Worm (Caenorhabditis elegans): ENCODE measurements around the gene pgp-5.
A peak's percentile ranks its signal among the peaks of the same experiment; 100 is the strongest.

Gene pgp-5

DNA sequence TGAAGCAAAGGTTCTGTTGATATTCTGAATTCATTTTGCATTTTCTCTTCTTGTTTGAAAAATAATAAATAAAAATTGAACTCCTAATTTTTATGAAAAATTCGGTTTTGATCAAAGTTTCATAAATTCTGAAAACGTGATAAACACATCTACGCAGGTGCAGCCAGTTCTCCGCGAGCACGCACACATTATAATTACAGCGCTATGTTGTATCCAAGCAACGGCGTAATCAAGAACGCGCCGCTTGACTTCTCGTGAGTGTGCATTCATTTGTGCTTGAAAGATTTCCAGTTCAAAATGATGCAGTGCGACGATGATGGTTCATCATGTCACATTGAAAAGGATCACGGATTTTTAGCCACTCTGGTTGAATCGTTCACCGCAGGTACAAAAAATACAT lies 32.8 kb upstream of the pgp-5 start, which contains the start of gene F47B10.3:
Gene F47B10.3 (plus strand): TSS at position 301 of the 400 bp plus-strand sequence.
- TF ChIP-seq snpc-4 (tag; optimal IDR thresholded peaks at IDR 0.05) (no peak), ceh-20 (GFP tag; IDR thresholded peaks at IDR 0.05) (no peak), unc-62 (GFP tag; optimal IDR thresholded peaks at IDR 0.05 in 1 of 2) (no peak), unc-62 (tag; optimal IDR thresholded peaks at IDR 0.05) (no peak), ztf-7 (tag; optimal IDR thresholded peaks at IDR 0.05) (no peak), daf-12 (tag; optimal IDR thresholded peaks at IDR 0.05) (no peak), T26A8.4 (GFP tag; IDR thresholded peaks at IDR 0.05) (no peak), F49E8.2 (tag; optimal IDR thresholded peaks at IDR 0.05; ENCODE audit: borderline replicate concordance) (no peak), Y48G9A.11 (GFP tag; IDR thresholded peaks at IDR 0.05) (no peak), nhr-10 (tag; optimal IDR thresholded peaks at IDR 0.05) (no peak), aly-2 (tag; optimal IDR thresholded peaks at IDR 0.05) (no peak), nhr-6 (tag; optimal IDR thresholded peaks at IDR 0.05) (no peak), R02D3.7 (tag; optimal IDR thresholded peaks at IDR 0.05) (no peak), nhr-28 (tag; optimal IDR thresholded peaks at IDR 0.05) (no peak)

DNA sequence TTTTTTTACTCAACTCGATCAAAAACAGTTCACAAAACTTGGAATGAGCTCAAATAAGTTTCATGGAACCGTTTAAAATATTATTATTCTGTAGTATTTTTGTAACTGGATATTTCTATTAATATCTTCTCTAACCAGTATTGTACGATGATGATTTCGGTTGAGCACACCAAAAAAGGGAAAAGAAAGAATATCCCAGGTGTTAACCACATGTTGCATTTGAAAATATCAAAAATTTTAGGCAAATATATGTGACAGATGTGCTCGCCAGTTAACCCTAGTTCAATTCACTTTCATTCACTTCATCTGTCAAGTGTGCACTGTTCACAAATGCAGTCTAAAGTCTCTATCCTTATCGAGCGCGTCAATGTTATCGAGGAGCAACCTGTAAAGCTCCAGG lies 31.9 kb upstream of the pgp-5 start, which contains the start of gene F47B10.4:
Gene F47B10.4 (plus strand): TSS at position 301 of the 400 bp plus-strand sequence.
- TF ChIP-seq mxl-3 (GFP tag; optimal IDR thresholded peaks at IDR 0.05) = no peak
- TF ChIP-seq cey-2 (tag; optimal IDR thresholded peaks at IDR 0.05; ENCODE audit: borderline replicate concordance, insufficient read depth) = no peak
- TF ChIP-seq tra-1 (GFP tag; IDR thresholded peaks at IDR 0.05) = no peak
- no peak for TF ChIP-seq mes-2 (tag; optimal IDR thresholded peaks at IDR 0.05; ENCODE audit: poor library complexity, severe bottlenecking)
- TF ChIP-seq Y75B8A.6 (GFP tag; IDR thresholded peaks at IDR 0.05) = no peak
- TF ChIP-seq F26F4.8 (GFP tag; conservative IDR thresholded peaks at IDR 0.05) = no peak
- no peak for TF ChIP-seq F44E2.7 (GFP tag; IDR thresholded peaks at IDR 0.05)
- TF ChIP-seq aly-2 (tag; optimal IDR thresholded peaks at IDR 0.05) = no peak
- no peak for TF ChIP-seq mep-1 (tag; optimal IDR thresholded peaks at IDR 0.05)
- TF ChIP-seq dmd-6 (GFP tag; IDR thresholded peaks at IDR 0.05) = no peak
- no peak for TF ChIP-seq Y5F2A.4 (GFP tag; optimal IDR thresholded peaks at IDR 0.05)
- TF ChIP-seq dmd-8 (GFP tag; IDR thresholded peaks at IDR 0.05) = no peak
- no peak for TF ChIP-seq daf-19 (GFP tag; conservative IDR thresholded peaks at IDR 0.05)
- TF ChIP-seq daf-8 (GFP tag; IDR thresholded peaks at IDR 0.05) = no peak

DNA sequence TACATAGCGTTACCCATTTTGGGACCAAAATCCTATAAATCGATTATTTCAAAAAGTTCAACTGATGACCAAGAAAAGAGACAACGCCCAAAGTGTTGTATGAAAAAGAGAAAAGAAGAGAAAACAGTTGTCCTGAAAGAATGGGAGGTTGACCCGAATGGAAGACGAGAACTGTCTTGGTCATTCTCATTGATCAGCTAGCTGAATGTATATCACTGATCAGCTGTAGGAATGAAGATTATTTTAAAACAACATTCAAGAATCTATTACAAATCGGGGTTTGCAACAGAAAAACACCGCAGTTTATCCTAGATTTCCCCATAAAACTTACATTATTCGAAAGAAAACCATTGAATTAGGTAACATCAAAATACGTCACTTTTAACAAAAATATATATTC lies 31.4 kb upstream of the pgp-5 start, which contains the start of gene F47B10.5:
Gene F47B10.5 (minus strand): TSS at position 101 of the 400 bp plus-strand sequence.
- TF ChIP-seq nhr-10 (tag; optimal IDR thresholded peaks at IDR 0.05) (no peak), gei-8 (GFP tag; optimal IDR thresholded peaks at IDR 0.05) (no peak), saeg-2 (GFP tag; IDR thresholded peaks at IDR 0.05) (no peak), lir-3 (tag; optimal IDR thresholded peaks at IDR 0.05) (no peak), mdt-29 (GFP tag; IDR thresholded peaks at IDR 0.05) (no peak), mxl-3 (GFP tag; optimal IDR thresholded peaks at IDR 0.05) (no peak), vab-7 (GFP tag; IDR thresholded peaks at IDR 0.05) (no peak), aha-1 (tag) (peak; percentile 35)

DNA sequence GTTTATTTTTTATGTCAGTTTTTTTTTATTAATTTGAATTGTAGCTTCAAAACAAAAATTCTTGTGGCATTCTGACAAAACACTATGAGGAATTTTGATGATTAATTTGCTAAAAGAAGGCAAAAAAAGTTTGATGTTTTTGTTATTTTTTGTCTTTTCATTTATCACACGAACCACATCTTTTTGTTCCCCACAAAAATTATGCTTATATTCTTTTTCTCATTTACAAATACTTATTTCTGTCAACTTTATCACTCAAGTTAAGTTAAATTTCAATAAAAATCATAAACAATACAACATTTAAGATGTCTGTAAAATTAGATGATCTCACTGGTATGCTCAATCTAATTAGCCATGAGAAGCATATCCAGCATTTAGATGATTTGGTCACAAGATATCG lies 29.1 kb upstream of the pgp-5 start, which contains the start of gene F47B10.6:
Gene F47B10.6 (plus strand): TSS at position 301 of the 400 bp plus-strand sequence.
- TF ChIP-seq vab-7 (GFP tag; IDR thresholded peaks at IDR 0.05) = no peak
- TF ChIP-seq ceh-20 (GFP tag; IDR thresholded peaks at IDR 0.05) = no peak

DNA sequence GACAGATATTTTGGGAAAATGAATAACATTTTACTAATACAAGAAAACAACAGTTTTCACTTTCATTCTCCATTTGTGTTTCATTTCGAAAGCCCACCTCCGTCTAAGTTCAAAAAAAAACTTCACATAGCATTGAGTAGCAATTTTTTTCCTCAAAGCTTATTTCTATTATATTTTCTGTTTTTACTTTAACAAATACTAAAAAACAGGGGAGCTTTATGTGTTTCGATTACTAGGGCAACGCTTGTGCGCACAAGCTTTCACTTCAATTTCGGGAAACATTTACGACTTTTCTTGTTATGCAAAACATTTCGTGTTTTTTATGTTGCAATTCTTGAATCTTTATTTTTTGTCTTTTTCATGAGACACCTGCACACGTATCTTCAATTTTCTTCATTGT lies 26.8 kb upstream of the pgp-5 start, which contains the start of gene T21E8.5:
Gene T21E8.5 (plus strand): TSS at position 301 of the 400 bp plus-strand sequence.
- TF ChIP-seq jun-1 (tag; optimal IDR thresholded peaks at IDR 0.05) = no peak
- TF ChIP-seq hlh-30 (tag; optimal IDR thresholded peaks at IDR 0.05; ENCODE audit: insufficient read depth) = no peak
- no peak for TF ChIP-seq saeg-2 (GFP tag; IDR thresholded peaks at IDR 0.05)
- no peak for TF ChIP-seq nhr-76 (tag; optimal IDR thresholded peaks at IDR 0.05)
- TF ChIP-seq lin-13 (GFP tag; optimal IDR thresholded peaks at IDR 0.05) = no peak
- no peak for TF ChIP-seq dpl-1 (GFP tag; optimal IDR thresholded peaks at IDR 0.05)
- no peak for TF ChIP-seq unc-39 (tag; optimal IDR thresholded peaks at IDR 0.05)
- TF ChIP-seq hif-1 (tag; optimal IDR thresholded peaks at IDR 0.05) = no peak

Measured in whole organism, L4 larva.